Fruit fly (Drosophila melanogaster) whole organism, embryonic: ENCODE data around the gene Cad99C.

Experiments
- CG10654 ChIP-seq: fragments of 200-800 bp; sonication (Bioruptor generic); optimal IDR thresholded peaks from 2 replicates; lab custom pipeline; 2016; ENCODE audit warnings: missing biosample characterization, missing genetic modification characterization
- CG14667 ChIP-seq: fragments of 200-800 bp; sonication (Bioruptor generic); IDR thresholded peaks from 2 replicates; pipeline ENCODE4 v1.3.6; 2022; ENCODE audit warnings: missing biosample characterization, missing genetic modification characterization
- CG14710 ChIP-seq: fragments of 200-800 bp; sonication (Bioruptor generic); optimal IDR thresholded peaks from 3 replicates; lab custom pipeline; 2019; ENCODE audit warnings: missing biosample characterization, mild to moderate bottlenecking, missing genetic modification characterization, moderate library complexity
- CG16813 ChIP-seq: fragments of 200-800 bp; sonication (Bioruptor generic); IDR thresholded peaks from 3 replicates; pipeline ENCODE4 v1.3.6; 2022; ENCODE audit warnings: missing biosample characterization, missing genetic modification characterization; ENCODE audit not compliant: partially characterized antibody
- CG3065 ChIP-seq: fragments of 200-800 bp; sonication (Bioruptor generic); optimal IDR thresholded peaks from 2 replicates; lab custom pipeline; 2016; ENCODE audit warnings: missing biosample characterization, missing genetic modification characterization
- CG4730 ChIP-seq: fragments of 200-800 bp; sonication (Bioruptor generic); IDR thresholded peaks from 2 replicates; pipeline ENCODE4 v1.3.6; 2022; ENCODE audit warnings: missing biosample characterization, missing genetic modification characterization
- CG6854 ChIP-seq: fragments of 200-800 bp; sonication (Bioruptor generic); optimal IDR thresholded peaks from 3 replicates; lab custom pipeline; 2017; ENCODE audit warnings: missing biosample characterization, mild to moderate bottlenecking, missing genetic modification characterization
- NK7.1 ChIP-seq: fragments of 200-800 bp; sonication (Bioruptor generic); optimal IDR thresholded peaks from 3 replicates; lab custom pipeline; 2016; ENCODE audit warnings: missing biosample characterization, missing genetic modification characterization
- ara ChIP-seq: fragments of 200-800 bp; sonication (Bioruptor generic); IDR thresholded peaks from 2 replicates; pipeline ENCODE4 v1.3.6; 2022; ENCODE audit warnings: missing biosample characterization, missing genetic modification characterization
- fd102C ChIP-seq: fragments of 200-800 bp; sonication (Bioruptor generic); optimal IDR thresholded peaks from 2 replicates; lab custom pipeline; 2018; ENCODE audit warnings: missing biosample characterization, mild to moderate bottlenecking, missing genetic modification characterization, moderate library complexity
- pb ChIP-seq: fragments of 200-800 bp; sonication (Bioruptor generic); optimal IDR thresholded peaks from 3 replicates; lab custom pipeline; 2016; ENCODE audit warnings: missing biosample characterization, missing genetic modification characterization

DNA sequence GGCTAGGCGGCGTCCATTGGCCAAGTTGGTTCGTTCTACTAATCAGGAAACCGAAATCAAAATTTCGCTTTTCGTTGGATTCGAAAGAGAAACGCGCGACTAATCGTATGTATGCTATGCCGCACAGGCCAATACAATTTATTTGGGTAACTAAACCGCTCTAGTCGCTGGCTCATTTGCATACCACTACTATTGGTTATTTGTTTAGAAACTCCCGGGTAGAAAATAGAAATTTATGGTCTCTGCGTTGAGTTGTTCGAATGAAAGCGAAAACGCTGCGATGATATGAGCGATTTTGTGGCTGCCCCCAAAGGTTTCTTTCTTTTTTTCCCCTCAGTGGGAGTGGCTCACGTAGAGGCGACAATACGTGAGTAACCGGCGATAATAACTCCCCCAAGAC lies 51.6 kb downstream of the Cad99C start:
- TF ChIP-seq CG6854 (no peak), NK7.1 (no peak), CG4730 (GFP tag; lab: Robert Waterston, UW) (no peak), CG14710 (tag; lab: Kevin White, UChicago) (no peak), pb (GFP tag; lab: Kevin White, UChicago) (no peak), CG16813 (GFP tag; lab: Robert Waterston, UW) (no peak), fd102C (GFP tag; lab: Kevin White, UChicago) (no peak), CG14667 (GFP tag; lab: Robert Waterston, UW) (no peak), ara (GFP tag; lab: Robert Waterston, UW) (no peak), CG3065 (no peak), CG10654 (GFP tag; lab: Kevin White, UChicago) (no peak)
